Fruit fly (Drosophila melanogaster): Measurements from ENCODE around the gene mas.

dm6 chr3L:4204239-4204638, 37.0 kb upstream of the mas start, which contains the start of gene CG15005:
- TF ChIP-seq Mio (GFP tag; optimal IDR thresholded peaks at IDR 0.05) (no peak), Dfd (GFP tag; optimal IDR thresholded peaks at IDR 0.05) (no peak), psq (GFP tag; optimal IDR thresholded peaks at IDR 0.05) (no peak), ey (GFP tag; optimal IDR thresholded peaks at IDR 0.05) (no peak), foxo (GFP tag; optimal IDR thresholded peaks at IDR 0.05) (no peak), fru (GFP tag; optimal IDR thresholded peaks at IDR 0.05) (no peak), dl (GFP tag; optimal IDR thresholded peaks at IDR 0.05; ENCODE audit: insufficient read depth in 1 of 2, partially characterized antibody in 2 of 2) (no peak), Jra (GFP tag; optimal IDR thresholded peaks at IDR 0.05) (no peak), Dif (GFP tag; optimal IDR thresholded peaks at IDR 0.05; ENCODE audit: partially characterized antibody) (no peak), sv (GFP tag; optimal IDR thresholded peaks at IDR 0.05) (no peak), Myc (optimal IDR thresholded peaks at IDR 0.05) (no peak), Abd-B (GFP tag; optimal IDR thresholded peaks at IDR 0.05) (no peak), h (GFP tag; optimal IDR thresholded peaks at IDR 0.05) (no peak), usp (GFP tag; optimal IDR thresholded peaks at IDR 0.05) (no peak)

Measured in whole organism, wandering third instar larva.